Fruit fly (Drosophila melanogaster) whole organism, embryonic: Measurements from ENCODE around the gene Osi6.
A peak's percentile ranks its signal among the peaks of the same experiment; 100 is the strongest.

Source experiments
- Aef1 ChIP-seq: fragments of 200-800 bp; sonication (Bioruptor generic); IDR thresholded peaks from 3 replicates; pipeline ENCODE4 v1.3.6; 2022; ENCODE audit warnings: missing biosample characterization, missing genetic modification characterization
- Atf3 ChIP-seq: fragments of 200-800 bp; sonication (Bioruptor generic); optimal IDR thresholded peaks from 3 replicates; lab custom pipeline; 2016; ENCODE audit warnings: missing biosample characterization, missing genetic modification characterization
- CG10959 ChIP-seq: fragments of 200-800 bp; sonication (Bioruptor generic); IDR thresholded peaks from 2 replicates; pipeline ENCODE4 v1.3.6; 2022; ENCODE audit warnings: missing biosample characterization, missing genetic modification characterization
- CG15514 ChIP-seq: fragments of 200-800 bp; sonication (Bioruptor generic); optimal IDR thresholded peaks from 3 replicates; lab custom pipeline; 2017; ENCODE audit warnings: missing biosample characterization, missing genetic modification characterization, mild to moderate bottlenecking, moderate library complexity, missing genetic modification reagents
- CG1792 ChIP-seq: fragments of 200-800 bp; sonication (Bioruptor generic); optimal IDR thresholded peaks from 2 replicates; lab custom pipeline; 2016; ENCODE audit warnings: missing biosample characterization, missing genetic modification characterization
- CG2116 ChIP-seq: fragments of 200-800 bp; sonication (Bioruptor generic); optimal IDR thresholded peaks from 3 replicates; lab custom pipeline; 2018; ENCODE audit warnings: missing biosample characterization, mild to moderate bottlenecking, missing genetic modification characterization
- CG2712 ChIP-seq: fragments of 200-800 bp; optimal IDR thresholded peaks from 3 replicates; lab custom pipeline; 2019; ENCODE audit warnings: missing biosample characterization, mild to moderate bottlenecking, missing genetic modification characterization, moderate library complexity
- CG3065 ChIP-seq: fragments of 200-800 bp; sonication (Bioruptor generic); optimal IDR thresholded peaks from 2 replicates; lab custom pipeline; 2016; ENCODE audit warnings: missing biosample characterization, missing genetic modification characterization
- CG31224 ChIP-seq: fragments of 200-800 bp; sonication (Bioruptor generic); IDR thresholded peaks from 2 replicates; pipeline ENCODE4 v1.3.6; 2022; ENCODE audit warnings: missing biosample characterization, missing genetic modification characterization
- CG31441 ChIP-seq: fragments of 200-800 bp; sonication (Bioruptor generic); IDR thresholded peaks from 2 replicates; pipeline ENCODE4 v1.3.6; 2022; ENCODE audit warnings: missing biosample characterization, missing genetic modification characterization
- CG4820 ChIP-seq: fragments of 200-800 bp; sonication (Bioruptor generic); optimal IDR thresholded peaks from 3 replicates; lab custom pipeline; 2016; ENCODE audit warnings: missing biosample characterization, missing genetic modification characterization
- Dbx ChIP-seq: fragments of 200-800 bp; sonication (Bioruptor generic); IDR thresholded peaks from 3 replicates; pipeline ENCODE4 v1.3.6; 2022; ENCODE audit warnings: missing biosample characterization, missing genetic modification characterization
- Doc2 ChIP-seq: fragments of 200-800 bp; sonication (Bioruptor generic); IDR thresholded peaks from 2 replicates; pipeline ENCODE4 v1.3.6; 2022; ENCODE audit warnings: missing biosample characterization, missing genetic modification characterization
- Dp ChIP-seq: fragments of 200-800 bp; sonication (Bioruptor generic); optimal IDR thresholded peaks from 2 replicates; lab custom pipeline; 2018; ENCODE audit warnings: missing biosample characterization, mild to moderate bottlenecking, missing genetic modification characterization, moderate library complexity
- E2f2 ChIP-seq: fragments of 200-800 bp; sonication (Bioruptor generic); IDR thresholded peaks from 2 replicates; pipeline ENCODE4 v1.3.6; 2022; ENCODE audit warnings: missing biosample characterization, missing genetic modification characterization
- Ets97D ChIP-seq: fragments of 200-800 bp; sonication (Bioruptor generic); optimal IDR thresholded peaks from 3 replicates; lab custom pipeline; 2016; ENCODE audit warnings: missing biosample characterization, missing genetic modification characterization
- HLHmδ ChIP-seq: fragments of 200-800 bp; sonication (Bioruptor generic); optimal IDR thresholded peaks from 2 replicates; lab custom pipeline; 2018; ENCODE audit warnings: missing biosample characterization, mild to moderate bottlenecking, missing genetic modification characterization, moderate library complexity
- Hr78 ChIP-seq, 2 experiments: fragments of 200-800 bp in 1 of 2; fragments of >200 bp in 1 of 2; sonication (Bioruptor generic) in 1 of 2; optimal IDR thresholded peaks; 2 replicates each; lab custom pipeline; 2017 to 2019; ENCODE audit warnings: missing biosample characterization in 2 of 2, missing genetic modification characterization in 2 of 2, mild to moderate bottlenecking in 1 of 2, moderate library complexity in 1 of 2
- Hsf ChIP-seq: fragments of 200-800 bp; sonication (Bioruptor generic); optimal IDR thresholded peaks from 3 replicates; lab custom pipeline; 2016; ENCODE audit warnings: missing biosample characterization, missing genetic modification characterization
- Kr ChIP-seq: fragments of 200-800 bp; sonication (Bioruptor generic); optimal IDR thresholded peaks from 2 replicates; lab custom pipeline; 2017; ENCODE audit warnings: missing biosample characterization, mild to moderate bottlenecking, missing genetic modification characterization
- Lim3 ChIP-seq: fragments of 200-800 bp; sonication (Bioruptor generic); IDR thresholded peaks from 2 replicates; pipeline ENCODE4 v1.3.6; 2022; ENCODE audit warnings: missing biosample characterization, missing genetic modification characterization
- Mrtf ChIP-seq: fragments of 200-800 bp; sonication (Bioruptor generic); IDR thresholded peaks from 3 replicates; pipeline ENCODE4 v1.3.6; 2022; ENCODE audit warnings: missing biosample characterization, missing genetic modification characterization
- NC2β ChIP-seq: fragments of 200-800 bp; sonication (Bioruptor generic); optimal IDR thresholded peaks from 2 replicates; lab custom pipeline; 2016; ENCODE audit warnings: missing biosample characterization, missing genetic modification characterization
- Neu2 ChIP-seq: fragments of 200-800 bp; sonication (Bioruptor generic); optimal IDR thresholded peaks from 3 replicates; lab custom pipeline; 2016; ENCODE audit warnings: missing biosample characterization, missing genetic modification characterization, borderline replicate concordance
- Poxn ChIP-seq: fragments of 200-800 bp; sonication (Bioruptor generic); IDR thresholded peaks from 2 replicates; pipeline ENCODE4 v1.3.6; 2022; ENCODE audit warnings: missing biosample characterization, missing genetic modification characterization
- Sry-β ChIP-seq: fragments of 200-800 bp; sonication (Bioruptor generic); optimal IDR thresholded peaks from 2 replicates; lab custom pipeline; 2018; ENCODE audit warnings: missing biosample characterization, mild to moderate bottlenecking, missing genetic modification characterization, moderate library complexity
- Usf ChIP-seq: fragments of 200-800 bp; sonication (Bioruptor generic); optimal IDR thresholded peaks from 2 replicates; lab custom pipeline; 2017; ENCODE audit warnings: missing genotype, missing biosample characterization, missing genetic modification characterization
- ac ChIP-seq: fragments of 200-800 bp; sonication (Bioruptor generic); optimal IDR thresholded peaks from 3 replicates; lab custom pipeline; 2017; ENCODE audit warnings: missing biosample characterization, mild to moderate bottlenecking, missing genetic modification characterization
- amos ChIP-seq: fragments of 200-800 bp; sonication (Bioruptor generic); IDR thresholded peaks from 2 replicates; pipeline ENCODE4 v1.3.6; 2022; ENCODE audit warnings: missing biosample characterization, missing genetic modification characterization; ENCODE audit not compliant: partially characterized antibody
- az2 ChIP-seq: fragments of 200-800 bp; sonication (Bioruptor generic); optimal IDR thresholded peaks from 3 replicates; lab custom pipeline; 2016; ENCODE audit warnings: missing biosample characterization, missing genetic modification characterization
- bab2 ChIP-seq: fragments of 200-800 bp; sonication (Bioruptor generic); optimal IDR thresholded peaks from 2 replicates; lab custom pipeline; 2016; ENCODE audit warnings: missing biosample characterization, missing genetic modification characterization
- bowl ChIP-seq: fragments of 200-800 bp; sonication (Bioruptor generic); IDR thresholded peaks from 2 replicates; pipeline ENCODE4 v1.3.6; 2022; ENCODE audit warnings: missing biosample characterization, missing genetic modification characterization
- chinmo ChIP-seq: fragments of 200-800 bp; sonication (Bioruptor generic); IDR thresholded peaks from 4 replicates; pipeline ENCODE4 v1.3.6; 2022; ENCODE audit warnings: missing biosample characterization, missing genetic modification characterization; ENCODE audit not compliant: partially characterized antibody
- crc ChIP-seq: fragments of 200-800 bp; sonication (Bioruptor generic); optimal IDR thresholded peaks from 2 replicates; lab custom pipeline; 2016; ENCODE audit warnings: missing biosample characterization, missing genetic modification characterization
- cwo ChIP-seq: fragments of 200-800 bp; sonication (Bioruptor generic); optimal IDR thresholded peaks from 3 replicates; lab custom pipeline; 2017; ENCODE audit warnings: missing biosample characterization, missing genetic modification characterization, mild to moderate bottlenecking, moderate library complexity, missing genetic modification reagents
- da ChIP-seq: fragments of 200-800 bp; sonication (Bioruptor generic); optimal IDR thresholded peaks from 2 replicates; lab custom pipeline; 2016; ENCODE audit warnings: missing biosample characterization, missing genetic modification characterization
- disco-r ChIP-seq: fragments of 200-800 bp; sonication (Bioruptor generic); optimal IDR thresholded peaks from 2 replicates; lab custom pipeline; 2016; ENCODE audit warnings: missing biosample characterization, missing genetic modification characterization
- dmrt99B ChIP-seq: fragments of 200-800 bp; sonication (Bioruptor generic); optimal IDR thresholded peaks from 2 replicates; lab custom pipeline; 2018; ENCODE audit warnings: missing biosample characterization, mild to moderate bottlenecking, missing genetic modification characterization, moderate library complexity
- eyg ChIP-seq: fragments of 200-800 bp; sonication (Bioruptor generic); optimal IDR thresholded peaks from 3 replicates; lab custom pipeline; 2016; ENCODE audit warnings: missing biosample characterization, missing genetic modification characterization
- fu2 ChIP-seq: fragments of 200-800 bp; sonication (Bioruptor generic); optimal IDR thresholded peaks from 2 replicates; lab custom pipeline; 2016; ENCODE audit warnings: missing biosample characterization, missing genetic modification characterization
- gcm ChIP-seq: fragments of 200-800 bp; sonication (Bioruptor generic); optimal IDR thresholded peaks from 2 replicates; lab custom pipeline; 2019; ENCODE audit warnings: missing biosample characterization, mild to moderate bottlenecking, missing genetic modification characterization, moderate library complexity
- gsb-n ChIP-seq: fragments of 200-800 bp; sonication (Bioruptor generic); optimal IDR thresholded peaks from 3 replicates; lab custom pipeline; 2018; ENCODE audit warnings: missing biosample characterization, mild to moderate bottlenecking, missing genetic modification characterization
- kah ChIP-seq: fragments of 200-800 bp; sonication (Bioruptor generic); optimal IDR thresholded peaks from 2 replicates; lab custom pipeline; 2018; ENCODE audit warnings: missing biosample characterization, mild to moderate bottlenecking, missing genetic modification characterization
- nom ChIP-seq: fragments of 200-800 bp; sonication (Bioruptor generic); optimal IDR thresholded peaks from 2 replicates; lab custom pipeline; 2017; ENCODE audit warnings: missing biosample characterization, missing genetic modification characterization, mild to moderate bottlenecking, moderate library complexity, missing genetic modification reagents
- schlank ChIP-seq: fragments of 200-800 bp; sonication (Bioruptor generic); optimal IDR thresholded peaks from 2 replicates; lab custom pipeline; 2018; ENCODE audit warnings: missing biosample characterization, mild to moderate bottlenecking, missing genetic modification characterization
- tgo ChIP-seq: fragments of 200-800 bp; sonication (Bioruptor generic); IDR thresholded peaks from 3 replicates; pipeline ENCODE4 v1.3.6; 2022; ENCODE audit warnings: missing biosample characterization, missing genetic modification characterization
- tna ChIP-seq: fragments of 200-800 bp; sonication (Bioruptor generic); IDR thresholded peaks from 2 replicates; pipeline ENCODE4 v1.3.6; 2022; ENCODE audit warnings: missing biosample characterization, missing genetic modification characterization; ENCODE audit not compliant: partially characterized antibody
- trem ChIP-seq: fragments of 200-800 bp; optimal IDR thresholded peaks from 3 replicates; lab custom pipeline; 2019; ENCODE audit warnings: missing biosample characterization, mild to moderate bottlenecking, missing genetic modification characterization, moderate library complexity
- tup ChIP-seq: fragments of 200-800 bp; sonication (Bioruptor generic); optimal IDR thresholded peaks from 2 replicates; lab custom pipeline; 2016; ENCODE audit warnings: missing biosample characterization, mild to moderate bottlenecking, missing genetic modification characterization, moderate library complexity
- zfh2 ChIP-seq: fragments of 200-800 bp; sonication (Bioruptor generic); optimal IDR thresholded peaks from 2 replicates; lab custom pipeline; 2016; ENCODE audit warnings: missing biosample characterization, missing genetic modification characterization

Gene Osi6

DNA sequence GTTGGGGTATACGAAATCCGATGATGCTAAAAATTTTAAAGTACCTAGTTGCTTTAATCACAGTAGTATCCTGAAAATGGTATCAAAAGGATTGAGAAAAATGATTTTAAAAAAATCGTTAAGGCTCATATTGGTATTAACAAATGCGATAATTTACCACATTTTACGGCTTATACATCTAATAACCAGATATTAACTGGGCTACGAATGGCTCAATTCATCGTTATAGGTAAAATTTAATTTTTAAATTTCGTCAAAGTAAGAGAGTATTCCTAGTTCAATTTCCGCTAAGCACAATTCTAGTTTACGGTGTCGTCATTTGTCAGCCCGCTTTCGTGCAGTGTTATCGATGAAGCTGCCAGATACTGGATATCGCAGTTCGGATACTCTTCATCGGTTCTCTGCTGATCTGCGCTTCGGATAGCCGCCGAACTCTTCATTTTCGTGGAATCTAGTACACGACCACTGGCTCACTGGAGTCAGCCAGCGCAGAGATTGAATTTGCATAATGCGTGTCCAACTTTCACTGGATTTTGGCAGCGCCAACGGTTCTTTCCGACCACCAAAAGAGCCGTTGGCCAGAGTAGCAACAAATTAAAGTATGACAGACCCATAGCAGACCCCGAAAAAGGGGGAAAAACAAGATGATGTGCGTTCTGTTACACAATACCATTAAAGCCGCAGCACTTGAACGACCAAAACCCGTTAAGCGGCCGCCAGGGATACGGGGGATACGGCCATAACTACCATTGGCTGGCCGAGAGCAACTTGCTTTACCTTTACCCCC is 5.3 kb upstream of the Osi6 start (continued):
- TF ChIP-seq amos: no peak
- no peak for TF ChIP-seq bab2
- no peak for TF ChIP-seq gsb-n (tag; lab: Kevin White, UChicago)
- TF ChIP-seq Hr78 (GFP tag; optimal IDR thresholded peaks at IDR 0.05; lab: Kevin White, UChicago): no peak
- no peak for TF ChIP-seq CG31224 (GFP tag; lab: Robert Waterston, UW)
- no peak for TF ChIP-seq Hsf (GFP tag; lab: Kevin White, UChicago)
- TF ChIP-seq CG2116 (GFP tag; lab: Kevin White, UChicago): no peak
- TF ChIP-seq dmrt99B (tag; lab: Kevin White, UChicago): peak; percentile 45
- TF ChIP-seq Kr (GFP tag; lab: Kevin White, UChicago): no peak
- peak; percentile 7 for TF ChIP-seq trem (tag; lab: Kevin White, UChicago)
- no peak for TF ChIP-seq eyg (GFP tag; lab: Kevin White, UChicago)
- no peak for TF ChIP-seq schlank (tag; lab: Kevin White, UChicago)
- TF ChIP-seq kah: no peak
- no peak for TF ChIP-seq HLHmδ
- no peak for TF ChIP-seq fu2
- no peak for TF ChIP-seq CG1792
- TF ChIP-seq CG4820 (GFP tag; lab: Kevin White, UChicago): no peak
- TF ChIP-seq Dbx: no peak
- no peak for TF ChIP-seq Aef1
- no peak for TF ChIP-seq chinmo (GFP tag; lab: Robert Waterston, UW)
- TF ChIP-seq da (GFP tag; lab: Kevin White, UChicago): no peak
- no peak for TF ChIP-seq CG10959 (GFP tag; lab: Robert Waterston, UW)
- peak; percentile 39 for TF ChIP-seq CG2712
- no peak for TF ChIP-seq crc (GFP tag; lab: Kevin White, UChicago)
- TF ChIP-seq Doc2: no peak
- TF ChIP-seq CG31441: peak; percentile 62
- no peak for TF ChIP-seq tup (GFP tag; lab: Kevin White, UChicago)
- TF ChIP-seq Poxn: no peak
- TF ChIP-seq E2f2 (GFP tag; lab: Robert Waterston, UW): no peak
- no peak for TF ChIP-seq nom (GFP tag; lab: Kevin White, UChicago)
- no peak for TF ChIP-seq NC2β
- TF ChIP-seq disco-r (GFP tag; lab: Kevin White, UChicago): no peak
- TF ChIP-seq Lim3 (GFP tag; lab: Robert Waterston, UW): no peak
- TF ChIP-seq Dp (GFP tag; lab: Kevin White, UChicago): no peak
- TF ChIP-seq cwo (GFP tag; lab: Kevin White, UChicago): no peak
- TF ChIP-seq Sry-β (GFP tag; lab: Kevin White, UChicago): no peak
- TF ChIP-seq az2 (GFP tag; lab: Kevin White, UChicago): peak; percentile 24
- TF ChIP-seq Atf3 (GFP tag; lab: Kevin White, UChicago): no peak
- TF ChIP-seq gcm (GFP tag; lab: Kevin White, UChicago): no peak
- TF ChIP-seq Mrtf (GFP tag; lab: Robert Waterston, UW): no peak
- no peak for TF ChIP-seq ac (GFP tag; lab: Kevin White, UChicago)
- no peak for TF ChIP-seq zfh2 (GFP tag; lab: Kevin White, UChicago)
- TF ChIP-seq CG3065 (GFP tag; lab: Kevin White, UChicago): no peak
- no peak for TF ChIP-seq Neu2 (GFP tag; lab: Kevin White, UChicago)
- no peak for TF ChIP-seq tna (GFP tag; lab: Robert Waterston, UW)
- no peak for TF ChIP-seq Ets97D (GFP tag; lab: Kevin White, UChicago)
- no peak for TF ChIP-seq CG15514
- no peak for TF ChIP-seq tgo (GFP tag; lab: Robert Waterston, UW)
- TF ChIP-seq bowl: no peak
- TF ChIP-seq Usf (GFP tag; lab: Kevin White, UChicago): no peak
